Worm (Caenorhabditis elegans) whole organism, mixed stage, embryonic: Measurements from ENCODE around the gene K08E5.6.

Source experiments
- M03D4.4 ChIP-seq: sonication (generic microtip); optimal IDR thresholded peaks from 2 replicates; lab custom pipeline; 2017; ENCODE audit warnings: mild to moderate bottlenecking, missing genetic modification characterization, missing compliant biosample characterization
- bed-3 ChIP-seq: fragments of 200-800 bp; sonication (Bioruptor generic); optimal IDR thresholded peaks from 3 replicates; lab custom pipeline; 2018; ENCODE audit warnings: mild to moderate bottlenecking, missing genetic modification characterization, moderate library complexity, missing compliant biosample characterization
- blmp-1 ChIP-seq: fragments of 150-350 bp; optimal IDR thresholded peaks from 2 replicates; lab custom pipeline; 2014; ENCODE audit warnings: missing biosample characterization, missing genetic modification characterization
- ceh-39 ChIP-seq: fragments of 150-350 bp; optimal IDR thresholded peaks from 2 replicates; lab custom pipeline; 2014; ENCODE audit warnings: missing biosample characterization, missing genetic modification characterization
- ceh-43 ChIP-seq: fragments of 200-800 bp; sonication (Bioruptor generic); optimal IDR thresholded peaks from 2 replicates; lab custom pipeline; 2018; ENCODE audit warnings: mild to moderate bottlenecking, missing genetic modification characterization, moderate library complexity, missing compliant biosample characterization
- ceh-83 ChIP-seq: fragments of 200-800 bp; sonication (Bioruptor generic); optimal IDR thresholded peaks from 2 replicates; lab custom pipeline; 2018; ENCODE audit warnings: mild to moderate bottlenecking, missing genetic modification characterization, missing compliant biosample characterization
- ces-1 ChIP-seq: fragments of 150-350 bp; optimal IDR thresholded peaks from 2 replicates; lab custom pipeline; 2014; ENCODE audit warnings: missing biosample characterization, missing genetic modification reagents, missing genetic modification characterization
- cnd-1 ChIP-seq: fragments of 200-800 bp; sonication (Bioruptor generic); optimal IDR thresholded peaks from 2 replicates; lab custom pipeline; 2018; ENCODE audit warnings: mild to moderate bottlenecking, missing genetic modification characterization, missing compliant biosample characterization
- drap-1 ChIP-seq: fragments of 200-800 bp; sonication (Bioruptor generic); optimal IDR thresholded peaks from 3 replicates; lab custom pipeline; 2018; ENCODE audit warnings: mild to moderate bottlenecking, missing genetic modification characterization, missing compliant biosample characterization
- elt-1 ChIP-seq: sonication (generic microtip); optimal IDR thresholded peaks from 2 replicates; lab custom pipeline; 2017; ENCODE audit warnings: missing genetic modification characterization, mild to moderate bottlenecking, missing compliant biosample characterization, antibody characterized with exemption, moderate library complexity, borderline replicate concordance; ENCODE audit not compliant: insufficient read depth
- elt-3 ChIP-seq: fragments of 150-350 bp; optimal IDR thresholded peaks from 2 replicates; lab custom pipeline; 2014; ENCODE audit warnings: missing biosample characterization, missing genetic modification characterization
- flh-1 ChIP-seq: fragments of 200-800 bp; sonication (Bioruptor generic); optimal IDR thresholded peaks from 2 replicates; lab custom pipeline; 2018; ENCODE audit warnings: mild to moderate bottlenecking, missing genetic modification characterization, moderate library complexity, missing compliant biosample characterization
- ham-2 ChIP-seq: fragments of 200-800 bp; sonication (Bioruptor generic); optimal IDR thresholded peaks from 2 replicates; lab custom pipeline; 2018; ENCODE audit warnings: mild to moderate bottlenecking, missing genetic modification characterization, missing compliant biosample characterization
- hlh-1 ChIP-seq: fragments of 150-350 bp; optimal IDR thresholded peaks from 2 replicates; lab custom pipeline; 2014; ENCODE audit warnings: missing biosample characterization, missing genetic modification reagents, missing genetic modification characterization
- lin-13 ChIP-seq: fragments of 150-350 bp; optimal IDR thresholded peaks from 2 replicates; lab custom pipeline; 2014; ENCODE audit warnings: missing biosample characterization, missing genetic modification characterization
- lin-32 ChIP-seq: fragments of 200-800 bp; sonication (Bioruptor generic); optimal IDR thresholded peaks from 2 replicates; lab custom pipeline; 2018; ENCODE audit warnings: mild to moderate bottlenecking, missing genetic modification characterization, missing compliant biosample characterization
- lsy-2 ChIP-seq: fragments of 150-350 bp; optimal IDR thresholded peaks from 2 replicates; lab custom pipeline; 2014; ENCODE audit warnings: missing biosample characterization, missing genetic modification characterization
- mab-5 ChIP-seq: fragments of 150-350 bp; optimal IDR thresholded peaks from 2 replicates; lab custom pipeline; 2014; ENCODE audit warnings: missing biosample characterization, missing genetic modification characterization
- mls-2 ChIP-seq: sonication (generic microtip); optimal IDR thresholded peaks from 2 replicates; lab custom pipeline; 2016; ENCODE audit warnings: mild to moderate bottlenecking, missing genetic modification characterization, moderate library complexity, missing compliant biosample characterization
- nhr-12 ChIP-seq: fragments of 150-350 bp; optimal IDR thresholded peaks from 2 replicates; lab custom pipeline; 2014; ENCODE audit warnings: missing biosample characterization, missing genetic modification characterization
- nhr-2 ChIP-seq: fragments of 150-350 bp; optimal IDR thresholded peaks from 2 replicates; lab custom pipeline; 2014; ENCODE audit warnings: missing biosample characterization, missing genetic modification characterization
- nhr-28 ChIP-seq: fragments of 150-350 bp; optimal IDR thresholded peaks from 2 replicates; lab custom pipeline; 2014; ENCODE audit warnings: missing biosample characterization, missing genetic modification characterization
- nhr-76 ChIP-seq: sonication (generic microtip); optimal IDR thresholded peaks from 2 replicates; lab custom pipeline; 2017; ENCODE audit warnings: missing biosample characterization, missing genetic modification characterization
- pha-4 ChIP-seq: fragments of 150-350 bp; optimal IDR thresholded peaks from 2 replicates; lab custom pipeline; 2018; ENCODE audit warnings: missing biosample characterization, missing genetic modification reagents, missing genetic modification characterization
- sem-2 ChIP-seq: fragments of 200-800 bp; sonication (Bioruptor generic); optimal IDR thresholded peaks from 2 replicates; lab custom pipeline; 2018; ENCODE audit warnings: mild to moderate bottlenecking, missing genetic modification characterization, missing compliant biosample characterization
- snpc-4 ChIP-seq: fragments of 150-350 bp; optimal IDR thresholded peaks from 2 replicates; lab custom pipeline; 2014; ENCODE audit warnings: missing biosample characterization, missing genetic modification characterization
- sptf-1 ChIP-seq: sonication (generic microtip); optimal IDR thresholded peaks from 2 replicates; lab custom pipeline; 2017; ENCODE audit warnings: mild to moderate bottlenecking, missing genetic modification characterization, moderate library complexity, missing compliant biosample characterization
- tbx-8 ChIP-seq: fragments of 200-800 bp; sonication (Bioruptor generic); optimal IDR thresholded peaks from 2 replicates; lab custom pipeline; 2018; ENCODE audit warnings: mild to moderate bottlenecking, missing genetic modification characterization, moderate library complexity, missing compliant biosample characterization
- unc-39 ChIP-seq: fragments of 150-350 bp; optimal IDR thresholded peaks from 2 replicates; lab custom pipeline; 2014; ENCODE audit warnings: missing biosample characterization, missing genetic modification characterization
- unc-62 ChIP-seq: fragments of 150-350 bp; optimal IDR thresholded peaks from 2 replicates; lab custom pipeline; 2014; ENCODE audit warnings: missing biosample characterization, missing genetic modification reagents, missing genetic modification characterization
- zip-8 ChIP-seq: fragments of 150-350 bp; optimal IDR thresholded peaks from 2 replicates; lab custom pipeline; 2014; ENCODE audit warnings: missing biosample characterization, missing genetic modification characterization
- ztf-11 ChIP-seq: fragments of 150-350 bp; optimal IDR thresholded peaks from 2 replicates; lab custom pipeline; 2014; ENCODE audit warnings: missing biosample characterization, missing genetic modification characterization

The K08E5.6 gene

ce11 chrIII:10106390-10106789, 34.4 kb upstream of the K08E5.6 start, which contains the start of gene srt-55:
Gene srt-55, minus strand, starts transcription at chrIII:10106490.
- TF ChIP-seq ham-2 (no peak), hlh-1 (tag; lab: Kevin White, UChicago) (no peak), ceh-43 (GFP tag; lab: Kevin White, UChicago) (no peak), ztf-11 (no peak), lsy-2 (no peak), flh-1 (GFP tag; lab: Kevin White, UChicago) (no peak), unc-39 (tag; lab: Kevin White, UChicago) (no peak), M03D4.4 (tag; lab: Kevin White, UChicago) (no peak), snpc-4 (tag; lab: Kevin White, UChicago) (no peak), blmp-1 (tag; lab: Kevin White, UChicago) (no peak), nhr-2 (tag; lab: Kevin White, UChicago) (no peak), nhr-12 (tag; lab: Kevin White, UChicago) (no peak), cnd-1 (tag; lab: Kevin White, UChicago) (no peak), ceh-39 (tag; lab: Kevin White, UChicago) (no peak), elt-3 (tag; lab: Kevin White, UChicago) (no peak)

- no peak for TF ChIP-seq M03D4.4 (tag; lab: Kevin White, UChicago)
- TF ChIP-seq drap-1 (GFP tag; lab: Kevin White, UChicago): no peak
- no peak for TF ChIP-seq sem-2 (GFP tag; lab: Kevin White, UChicago)
- no peak for TF ChIP-seq zip-8 (tag; lab: Kevin White, UChicago)
- no peak for TF ChIP-seq snpc-4 (tag; lab: Kevin White, UChicago)
- TF ChIP-seq sptf-1 (tag; lab: Kevin White, UChicago): no peak
- no peak for TF ChIP-seq unc-39 (tag; lab: Kevin White, UChicago)
- no peak for TF ChIP-seq elt-3 (tag; lab: Kevin White, UChicago)
- no peak for TF ChIP-seq nhr-2 (tag; lab: Kevin White, UChicago)
- TF ChIP-seq elt-1: no peak
- TF ChIP-seq unc-62 (GFP tag; lab: Kevin White, UChicago): no peak
- no peak for TF ChIP-seq lin-13 (tag; lab: Kevin White, UChicago)
- no peak for TF ChIP-seq lin-32 (GFP tag; lab: Kevin White, UChicago)
- no peak for TF ChIP-seq nhr-76
- TF ChIP-seq, all 35 proteins: peak for 0
Measured at ce11 chrIII:10108995-10109394, 31.8 kb upstream of the K08E5.6 start, which contains the start of gene T16H12.9. Gene T16H12.9, plus strand, starts transcription at chrIII:10109295.

ce11 chrIII:10112958-10113357, 27.9 kb upstream of the K08E5.6 start, which contains the start of gene vps-29:
Gene vps-29, minus strand, starts transcription at chrIII:10113058.
- TF ChIP-seq M03D4.4 (tag; lab: Kevin White, UChicago) (no peak), ceh-83 (GFP tag; lab: Kevin White, UChicago) (no peak), elt-3 (tag; lab: Kevin White, UChicago) (no peak), nhr-28 (tag; lab: Kevin White, UChicago) (no peak), drap-1 (GFP tag; lab: Kevin White, UChicago) (no peak), lin-13 (tag; lab: Kevin White, UChicago) (no peak), lsy-2 (no peak), mls-2 (tag; lab: Kevin White, UChicago) (no peak), snpc-4 (tag; lab: Kevin White, UChicago) (no peak), ztf-11 (no peak), mab-5 (tag; lab: Kevin White, UChicago) (no peak), nhr-2 (tag; lab: Kevin White, UChicago) (no peak), ceh-39 (tag; lab: Kevin White, UChicago) (no peak), lin-32 (GFP tag; lab: Kevin White, UChicago) (no peak), elt-1 (no peak), tbx-8 (no peak), zip-8 (tag; lab: Kevin White, UChicago) (no peak), bed-3 (no peak)

ce11 chrIII:10114662-10115061, 26.2 kb upstream of the K08E5.6 start, which contains the start of the genes ZK1128.1 and mett-10:
Gene ZK1128.1, minus strand, starts transcription at chrIII:10114760.
Gene mett-10, plus strand, starts transcription at chrIII:10115036.
- TF ChIP-seq snpc-4 (tag; lab: Kevin White, UChicago) (no peak), ces-1 (GFP tag; lab: Kevin White, UChicago) (peak; percentile 73)

ce11 chrIII:10118818-10119217, 22.0 kb upstream of the K08E5.6 start, which contains the start of gene ZK1128.3:
Gene ZK1128.3, minus strand, starts transcription at chrIII:10118918.
- no peak for TF ChIP-seq M03D4.4 (tag; lab: Kevin White, UChicago)
- TF ChIP-seq snpc-4 (tag; lab: Kevin White, UChicago): no peak
- TF ChIP-seq drap-1 (GFP tag; lab: Kevin White, UChicago): no peak
- no peak for TF ChIP-seq bed-3
- TF ChIP-seq ces-1 (GFP tag; lab: Kevin White, UChicago): no peak
- TF ChIP-seq elt-3 (tag; lab: Kevin White, UChicago): no peak
- no peak for TF ChIP-seq mls-2 (tag; lab: Kevin White, UChicago)
- no peak for TF ChIP-seq lin-32 (GFP tag; lab: Kevin White, UChicago)
- no peak for TF ChIP-seq ceh-43 (GFP tag; lab: Kevin White, UChicago)
- no peak for TF ChIP-seq cnd-1 (tag; lab: Kevin White, UChicago)
- no peak for TF ChIP-seq mab-5 (tag; lab: Kevin White, UChicago)
- TF ChIP-seq ztf-11: no peak
- no peak for TF ChIP-seq lin-13 (tag; lab: Kevin White, UChicago)
- TF ChIP-seq elt-1: no peak
- no peak for TF ChIP-seq pha-4 (tag; lab: Kevin White, UChicago)
- no peak for TF ChIP-seq ham-2
- TF ChIP-seq ceh-83 (GFP tag; lab: Kevin White, UChicago): no peak
- no peak for TF ChIP-seq zip-8 (tag; lab: Kevin White, UChicago)
- no peak for TF ChIP-seq nhr-76
- no peak for TF ChIP-seq lsy-2
